Fruit fly (Drosophila melanogaster): Measurements from ENCODE around the gene AstA-R1.

AstA-R1 gene

DNA sequence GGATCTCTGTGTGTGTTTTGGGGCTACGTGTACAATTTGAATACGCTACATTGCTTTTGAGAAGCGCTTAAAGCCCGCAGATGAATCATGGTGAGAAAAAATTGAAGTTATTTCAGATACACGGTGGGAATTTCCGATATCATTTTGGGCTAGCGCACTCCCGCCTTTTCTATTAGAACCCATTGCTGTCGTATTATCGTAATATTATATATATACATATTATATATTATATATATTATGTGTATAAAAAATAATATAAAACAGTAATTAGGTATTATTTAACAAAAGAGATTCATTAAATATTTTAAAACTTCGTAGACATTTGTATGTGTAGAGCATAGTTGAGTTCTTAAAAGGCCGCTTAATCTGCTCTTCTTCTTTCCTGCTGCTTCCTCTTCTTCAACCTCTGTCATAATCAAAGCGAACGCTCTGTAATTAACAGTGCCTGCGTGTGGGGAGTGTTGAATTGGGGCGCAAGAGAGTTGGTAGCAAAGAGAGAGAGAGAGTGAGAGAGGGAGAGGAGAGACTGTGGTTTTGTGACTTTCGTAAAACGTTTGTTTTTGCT lies 103.6 kb downstream of the AstA-R1 start (continued):
- TF ChIP-seq Ets96B (tag; optimal IDR thresholded peaks at IDR 0.05) (peak; percentile 90), topi (GFP tag; optimal IDR thresholded peaks at IDR 0.05) (peak; percentile 78), Eip78C (GFP tag) (peak; percentile 91), Ets21C (GFP tag; optimal IDR thresholded peaks at IDR 0.05) (peak; percentile 47), CG9139 (GFP tag; optimal IDR thresholded peaks at IDR 0.05) (peak; percentile 65), Smox (GFP tag; optimal IDR thresholded peaks at IDR 0.05) (peak; percentile 61), CG10631 (GFP tag; optimal IDR thresholded peaks at IDR 0.05) (peak; percentile 96), net (GFP tag; optimal IDR thresholded peaks at IDR 0.05) (peak; percentile 63), CG8632 (GFP tag; optimal IDR thresholded peaks at IDR 0.05) (peak; percentile 95)

dm6 chrX:3679921-3680702 lies 105.8 kb downstream of the AstA-R1 start:
- TF ChIP-seq CG3919 (GFP tag; optimal IDR thresholded peaks at IDR 0.05) (no peak), acj6 (GFP tag; optimal IDR thresholded peaks at IDR 0.05) (no peak), fkh (GFP tag; optimal IDR thresholded peaks at IDR 0.05) (no peak), CG8319 (GFP tag; optimal IDR thresholded peaks at IDR 0.05) (no peak), CG16779 (tag; optimal IDR thresholded peaks at IDR 0.05) (peak; percentile 88), CG11762 (GFP tag; optimal IDR thresholded peaks at IDR 0.05; ENCODE audit: insufficient read depth) (peak; percentile 60), CG8632 (GFP tag; optimal IDR thresholded peaks at IDR 0.05) (peak; percentile 57), Hr38 (GFP tag; optimal IDR thresholded peaks at IDR 0.05) (no peak), Hr4 (GFP tag; optimal IDR thresholded peaks at IDR 0.05) (peak; percentile 20), CG8119 (GFP tag; IDR thresholded peaks at IDR 0.05) (peak; percentile 88), fd59A (GFP tag; optimal IDR thresholded peaks at IDR 0.05) (no peak), CG9139 (GFP tag; optimal IDR thresholded peaks at IDR 0.05) (peak; percentile 91), dsx (GFP tag; optimal IDR thresholded peaks at IDR 0.05; ENCODE audit: poor library complexity, severe bottlenecking) (peak; percentile 61), OdsH (GFP tag; optimal IDR thresholded peaks at IDR 0.05) (peak; percentile 44), svp (GFP tag) (peak; percentile 99), topi (GFP tag; optimal IDR thresholded peaks at IDR 0.05) (peak; percentile 57), ss (GFP tag; optimal IDR thresholded peaks at IDR 0.05) (peak; percentile 87 to 92), CG15336 (GFP tag; IDR thresholded peaks at IDR 0.05) (peak; percentile 73), CG4318 (GFP tag; optimal IDR thresholded peaks at IDR 0.05) (no peak), CG11902 (GFP tag; optimal IDR thresholded peaks at IDR 0.05) (peak; percentile 17), pdm3 (GFP tag; optimal IDR thresholded peaks at IDR 0.05) (peak; percentile 24), Sox15 (GFP tag; optimal IDR thresholded peaks at IDR 0.05) (peak; percentile 17), CG31627 (GFP tag; optimal IDR thresholded peaks at IDR 0.05) (peak; percentile 58), Sox102F (GFP tag; optimal IDR thresholded peaks at IDR 0.05) (peak; percentile 61), Ets21C (GFP tag; optimal IDR thresholded peaks at IDR 0.05) (peak; percentile 49), Eip75B (GFP tag; optimal IDR thresholded peaks at IDR 0.05) (peak; percentile 48), CG7368 (GFP tag; optimal IDR thresholded peaks at IDR 0.05) (peak; percentile 42), CG10631 (GFP tag; optimal IDR thresholded peaks at IDR 0.05) (peak; percentile 8), spab (GFP tag; optimal IDR thresholded peaks at IDR 0.05) (peak; percentile 64), Eip78C (GFP tag) (peak; percentile 89), Eip93F (GFP tag; optimal IDR thresholded peaks at IDR 0.05) (peak; percentile 59), lz (GFP tag; optimal IDR thresholded peaks at IDR 0.05) (peak; percentile 59), CG11294 (GFP tag; IDR thresholded peaks at IDR 0.05) (no peak), CG10669 (GFP tag; optimal IDR thresholded peaks at IDR 0.05) (peak; percentile 32), esn (GFP tag; optimal IDR thresholded peaks at IDR 0.05) (peak; percentile 50), cyc (GFP tag; optimal IDR thresholded peaks at IDR 0.05) (peak; percentile 18), Met (GFP tag; optimal IDR thresholded peaks at IDR 0.05) (peak; percentile 37), Smox (GFP tag; optimal IDR thresholded peaks at IDR 0.05) (peak; percentile 34), Gug (GFP tag; IDR thresholded peaks at IDR 0.05) (peak; percentile 66), CG6163 (GFP tag; IDR thresholded peaks at IDR 0.05) (peak; percentile 92), CG1621 (tag; optimal IDR thresholded peaks at IDR 0.05) (peak; percentile 36), fd85E (GFP tag; optimal IDR thresholded peaks at IDR 0.05) (no peak), Hr39 (GFP tag; optimal IDR thresholded peaks at IDR 0.05) (peak; percentile 59), CG3032 (tag; optimal IDR thresholded peaks at IDR 0.05) (peak; percentile 39), Blimp-1 (GFP tag; optimal IDR thresholded peaks at IDR 0.05) (peak; percentile 60)

All from whole organism, prepupa.